Fruit fly (Drosophila melanogaster) whole organism, embryonic: ENCODE measurements around the gene Trl.

Experiments
- Adf1 ChIP-seq: fragments of 200-800 bp; sonication (Bioruptor generic); IDR thresholded peaks from 2 replicates; pipeline ENCODE4 v1.3.6; 2022; ENCODE audit warnings: missing biosample characterization, missing genetic modification characterization
- Atf-2 ChIP-seq: fragments of 200-800 bp; sonication (Bioruptor generic); optimal IDR thresholded peaks from 2 replicates; lab custom pipeline; 2016; ENCODE audit warnings: missing biosample characterization, missing genetic modification characterization
- Bdp1 ChIP-seq: fragments of 200-800 bp; sonication (Bioruptor generic); optimal IDR thresholded peaks from 3 replicates; lab custom pipeline; 2016; ENCODE audit warnings: missing biosample characterization, missing genetic modification characterization
- BtbVII ChIP-seq: fragments of 200-800 bp; sonication (Bioruptor generic); optimal IDR thresholded peaks from 3 replicates; lab custom pipeline; 2017; ENCODE audit warnings: missing biosample characterization, mild to moderate bottlenecking, missing genetic modification characterization
- C15 ChIP-seq: fragments of 200-800 bp; sonication (Bioruptor generic); IDR thresholded peaks from 3 replicates; pipeline ENCODE4 v1.3.6; 2022; ENCODE audit warnings: missing biosample characterization, missing genetic modification characterization
- CG10543 ChIP-seq: fragments of 200-800 bp; sonication (Bioruptor generic); optimal IDR thresholded peaks from 3 replicates; lab custom pipeline; 2017; ENCODE audit warnings: missing biosample characterization, mild to moderate bottlenecking, missing genetic modification characterization, moderate library complexity
- CG12219 ChIP-seq: fragments of 200-800 bp; sonication (Bioruptor generic); optimal IDR thresholded peaks from 3 replicates; lab custom pipeline; 2018; ENCODE audit warnings: missing biosample characterization, mild to moderate bottlenecking, missing genetic modification characterization
- CG12744 ChIP-seq: fragments of 200-800 bp; sonication (Bioruptor generic); optimal IDR thresholded peaks from 2 replicates; lab custom pipeline; 2016; ENCODE audit warnings: missing biosample characterization, missing genetic modification characterization
- CG15011 ChIP-seq: fragments of 200-800 bp; sonication (Bioruptor generic); optimal IDR thresholded peaks from 3 replicates; lab custom pipeline; 2018; ENCODE audit warnings: missing biosample characterization, mild to moderate bottlenecking, missing genetic modification characterization
- CG1529 ChIP-seq: fragments of 200-800 bp; sonication (Bioruptor generic); optimal IDR thresholded peaks from 3 replicates; lab custom pipeline; 2018; ENCODE audit warnings: missing biosample characterization, missing genetic modification characterization
- CG16779 ChIP-seq: fragments of 200-800 bp; sonication (Bioruptor generic); IDR thresholded peaks from 2 replicates; pipeline ENCODE4 v1.3.6; 2022; ENCODE audit warnings: missing biosample characterization, missing genetic modification characterization
- CG30403 ChIP-seq: fragments of 200-800 bp; sonication (Bioruptor generic); optimal IDR thresholded peaks from 3 replicates; lab custom pipeline; 2016; ENCODE audit warnings: missing biosample characterization, missing genetic modification characterization
- CG31388 ChIP-seq: fragments of 200-800 bp; sonication (Bioruptor generic); optimal IDR thresholded peaks from 2 replicates; lab custom pipeline; 2016; ENCODE audit warnings: missing biosample characterization, missing genetic modification characterization
- CG34422 ChIP-seq: fragments of 200-800 bp; sonication (Bioruptor generic); IDR thresholded peaks from 3 replicates; pipeline ENCODE4 v1.3.6; 2022; ENCODE audit warnings: missing biosample characterization, missing genetic modification characterization
- CG4707 ChIP-seq: fragments of 200-800 bp; sonication (Bioruptor generic); optimal IDR thresholded peaks from 2 replicates; lab custom pipeline; 2018; ENCODE audit warnings: missing biosample characterization, mild to moderate bottlenecking, missing genetic modification characterization, moderate library complexity
- CG6175 ChIP-seq: fragments of 200-800 bp; sonication (Bioruptor generic); IDR thresholded peaks from 3 replicates; pipeline ENCODE4 v1.3.6; 2022; ENCODE audit warnings: missing biosample characterization, missing genetic modification characterization
- CG6272 ChIP-seq: fragments of 200-800 bp; sonication (Bioruptor generic); IDR thresholded peaks from 2 replicates; pipeline ENCODE4 v1.3.6; 2022; ENCODE audit warnings: missing biosample characterization, missing genetic modification characterization
- CG8924 ChIP-seq: fragments of 200-800 bp; optimal IDR thresholded peaks from 3 replicates; lab custom pipeline; 2019; ENCODE audit warnings: missing biosample characterization, mild to moderate bottlenecking, missing genetic modification characterization, moderate library complexity
- Dek ChIP-seq: fragments of 200-800 bp; sonication (Bioruptor generic); optimal IDR thresholded peaks from 3 replicates; lab custom pipeline; 2019; ENCODE audit warnings: missing biosample characterization, mild to moderate bottlenecking, missing genetic modification characterization, moderate library complexity
- Dll ChIP-seq: fragments of 200-800 bp; sonication (Bioruptor generic); IDR thresholded peaks from 4 replicates; pipeline ENCODE4 v1.3.6; 2022; ENCODE audit warnings: missing biosample characterization, missing genetic modification characterization; ENCODE audit not compliant: partially characterized antibody
- Doc2 ChIP-seq: fragments of 200-800 bp; sonication (Bioruptor generic); IDR thresholded peaks from 2 replicates; pipeline ENCODE4 v1.3.6; 2022; ENCODE audit warnings: missing biosample characterization, missing genetic modification characterization
- Hr3 ChIP-seq: fragments of 200-800 bp; sonication (Bioruptor generic); optimal IDR thresholded peaks from 3 replicates; lab custom pipeline; 2016; ENCODE audit warnings: missing biosample characterization, missing genetic modification characterization
- NC2α ChIP-seq: fragments of 200-800 bp; sonication (Bioruptor generic); optimal IDR thresholded peaks from 2 replicates; lab custom pipeline; 2016; ENCODE audit warnings: missing biosample characterization, missing genetic modification characterization
- NfI ChIP-seq: fragments of 200-800 bp; sonication (Bioruptor generic); optimal IDR thresholded peaks from 3 replicates; lab custom pipeline; 2018; ENCODE audit warnings: missing biosample characterization, mild to moderate bottlenecking, missing genetic modification characterization, moderate library complexity
- Rx ChIP-seq: fragments of 200-800 bp; sonication (Bioruptor generic); IDR thresholded peaks from 2 replicates; pipeline ENCODE4 v1.3.6; 2022; ENCODE audit warnings: missing biosample characterization, missing genetic modification characterization
- Scr ChIP-seq: fragments of 200-800 bp; sonication (Bioruptor generic); IDR thresholded peaks from 2 replicates; pipeline ENCODE4 v1.3.6; 2022; ENCODE audit warnings: missing biosample characterization, missing genetic modification characterization; ENCODE audit not compliant: partially characterized antibody
- Sox100B ChIP-seq: fragments of 200-800 bp; sonication (Bioruptor generic); optimal IDR thresholded peaks from 3 replicates; lab custom pipeline; 2018; ENCODE audit warnings: missing biosample characterization, mild to moderate bottlenecking, missing genetic modification characterization
- Spps ChIP-seq: fragments of 200-800 bp; sonication (Bioruptor generic); optimal IDR thresholded peaks from 2 replicates; lab custom pipeline; 2018; ENCODE audit warnings: missing biosample characterization, mild to moderate bottlenecking, missing genetic modification characterization
- abd-A ChIP-seq: fragments of 200-800 bp; sonication (Bioruptor generic); optimal IDR thresholded peaks from 3 replicates; lab custom pipeline; 2019; ENCODE audit warnings: missing biosample characterization, mild to moderate bottlenecking, missing genetic modification characterization, moderate library complexity
- al ChIP-seq: fragments of 200-800 bp; sonication (Bioruptor generic); IDR thresholded peaks from 2 replicates; pipeline ENCODE4 v1.3.6; 2022; ENCODE audit warnings: missing biosample characterization, missing genetic modification characterization
- ase ChIP-seq: fragments of 200-800 bp; sonication (Bioruptor generic); IDR thresholded peaks from 3 replicates; pipeline ENCODE4 v1.3.6; 2022; ENCODE audit warnings: missing biosample characterization, missing genetic modification characterization
- bcd ChIP-seq: fragments of 200-800 bp; sonication (Bioruptor generic); optimal IDR thresholded peaks from 2 replicates; lab custom pipeline; 2017; ENCODE audit warnings: missing biosample characterization, mild to moderate bottlenecking, missing genetic modification characterization
- bowl ChIP-seq: fragments of 200-800 bp; sonication (Bioruptor generic); IDR thresholded peaks from 2 replicates; pipeline ENCODE4 v1.3.6; 2022; ENCODE audit warnings: missing biosample characterization, missing genetic modification characterization
- chm ChIP-seq: fragments of 200-800 bp; sonication (Bioruptor generic); IDR thresholded peaks from 2 replicates; pipeline ENCODE4 v1.3.6; 2022; ENCODE audit warnings: missing biosample characterization, missing genetic modification characterization
- cwo ChIP-seq: fragments of 200-800 bp; sonication (Bioruptor generic); optimal IDR thresholded peaks from 3 replicates; lab custom pipeline; 2017; ENCODE audit warnings: missing biosample characterization, missing genetic modification characterization, mild to moderate bottlenecking, moderate library complexity, missing genetic modification reagents
- dpn ChIP-seq, 2 experiments: fragments of 200-800 bp; sonication (Bioruptor generic); optimal IDR thresholded peaks; 3 replicates each; lab custom pipeline; 2016; ENCODE audit warnings: missing biosample characterization in 2 of 2, missing genetic modification characterization in 2 of 2
- gce ChIP-seq: fragments of 200-800 bp; sonication (Bioruptor generic); IDR thresholded peaks from 3 replicates; pipeline ENCODE4 v1.3.6; 2022; ENCODE audit warnings: missing biosample characterization, missing genetic modification characterization
- gcm ChIP-seq: fragments of 200-800 bp; sonication (Bioruptor generic); optimal IDR thresholded peaks from 2 replicates; lab custom pipeline; 2019; ENCODE audit warnings: missing biosample characterization, mild to moderate bottlenecking, missing genetic modification characterization, moderate library complexity
- grn ChIP-seq: fragments of 200-800 bp; sonication (Bioruptor generic); optimal IDR thresholded peaks from 3 replicates; lab custom pipeline; 2017; ENCODE audit warnings: missing biosample characterization, missing genetic modification characterization
- jing ChIP-seq: fragments of 200-800 bp; sonication (Bioruptor generic); optimal IDR thresholded peaks from 2 replicates; lab custom pipeline; 2018; ENCODE audit warnings: missing biosample characterization, mild to moderate bottlenecking, missing genetic modification characterization
- lbe ChIP-seq: fragments of 200-800 bp; sonication (Bioruptor generic); optimal IDR thresholded peaks from 2 replicates; lab custom pipeline; 2016; ENCODE audit warnings: missing biosample characterization, mild to moderate bottlenecking, missing genetic modification characterization
- lola ChIP-seq, 3 experiments: fragments of >200 bp in 2 of 3; fragments of 200-800 bp in 1 of 3; sonication (Bioruptor generic) in 1 of 3; optimal IDR thresholded peaks; 2 replicates each; lab custom pipeline; 2017 to 2019; ENCODE audit warnings: missing biosample characterization in 3 of 3, missing genetic modification characterization in 3 of 3, mild to moderate bottlenecking in 1 of 3, moderate library complexity in 1 of 3
- maf-S ChIP-seq: fragments of 200-800 bp; sonication (Bioruptor generic); optimal IDR thresholded peaks from 2 replicates; lab custom pipeline; 2016; ENCODE audit warnings: missing biosample characterization, missing genetic modification characterization
- pho ChIP-seq: fragments of 200-800 bp; sonication (Bioruptor generic); optimal IDR thresholded peaks from 2 replicates; lab custom pipeline; 2016; ENCODE audit warnings: missing biosample characterization, missing genetic modification characterization
- pros ChIP-seq: fragments of 200-800 bp; sonication (Bioruptor generic); optimal IDR thresholded peaks from 3 replicates; lab custom pipeline; 2019; ENCODE audit warnings: missing biosample characterization, mild to moderate bottlenecking, missing genetic modification characterization, moderate library complexity
- salm ChIP-seq: fragments of 200-800 bp; sonication (Bioruptor generic); optimal IDR thresholded peaks from 2 replicates; lab custom pipeline; 2018; ENCODE audit warnings: missing biosample characterization, mild to moderate bottlenecking, missing genetic modification characterization
- tgo ChIP-seq: fragments of 200-800 bp; sonication (Bioruptor generic); IDR thresholded peaks from 3 replicates; pipeline ENCODE4 v1.3.6; 2022; ENCODE audit warnings: missing biosample characterization, missing genetic modification characterization
- tna ChIP-seq: fragments of 200-800 bp; sonication (Bioruptor generic); IDR thresholded peaks from 2 replicates; pipeline ENCODE4 v1.3.6; 2022; ENCODE audit warnings: missing biosample characterization, missing genetic modification characterization; ENCODE audit not compliant: partially characterized antibody
- ttk ChIP-seq: fragments of 200-800 bp; sonication (Bioruptor generic); IDR thresholded peaks from 2 replicates; pipeline ENCODE4 v2.1.2; 2022; ENCODE audit warnings: missing biosample characterization, missing genetic modification characterization

Trl gene

DNA sequence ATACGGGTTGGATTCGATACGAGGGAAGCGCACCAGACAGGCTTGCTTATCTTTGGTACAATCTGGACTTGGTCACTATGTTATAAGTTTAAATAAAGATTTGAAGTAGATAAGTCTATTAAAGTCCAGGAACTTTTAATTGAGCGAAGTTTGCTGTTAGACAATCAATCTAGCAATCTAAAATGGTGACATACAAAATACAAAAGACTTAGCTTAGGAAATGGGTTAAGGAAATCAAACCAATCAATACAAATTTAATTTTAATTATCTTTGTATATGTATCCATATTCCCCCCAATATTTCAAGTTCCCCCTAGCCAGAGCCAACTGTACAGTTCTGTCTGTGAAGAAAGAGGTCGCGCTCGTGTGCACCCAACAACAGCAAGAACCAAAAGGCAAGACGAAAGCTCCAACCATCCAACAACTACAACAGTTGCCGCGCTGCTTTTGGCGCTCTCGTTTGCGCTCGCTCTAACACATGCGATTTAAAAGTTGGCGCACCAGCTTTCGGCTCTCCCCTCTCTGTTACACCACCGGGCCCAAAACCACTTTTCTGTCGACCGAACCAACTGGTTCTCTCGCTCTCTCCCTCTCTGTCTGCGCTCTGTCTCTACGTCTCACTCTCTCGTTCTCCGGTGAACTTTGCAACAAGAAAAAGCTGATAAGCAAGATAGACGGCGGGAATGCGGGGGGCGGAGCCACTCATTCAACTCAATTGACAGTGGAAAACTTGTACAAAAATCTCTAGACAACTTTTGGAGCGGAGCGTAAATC, 4.7 kb downstream of the Trl start (continued):
- TF ChIP-seq CG8924 (peak; percentile 91), al (GFP tag; lab: Robert Waterston, UW) (peak; percentile 79), Hr3 (GFP tag; lab: Kevin White, UChicago) (peak; percentile 86), abd-A (peak; percentile 76), CG16779 (GFP tag; lab: Robert Waterston, UW) (0 out of 2 replicates have a peak, but pooled peaks have one; percentile 41), CG10543 (peak; percentile 77), bcd (GFP tag; lab: Kevin White, UChicago) (peak; percentile 89), grn (peak; percentile 87), CG4707 (GFP tag; lab: Kevin White, UChicago) (peak; percentile 48), CG6272 (GFP tag; lab: Robert Waterston, UW) (peak; percentile 71), jing (GFP tag; lab: Kevin White, UChicago) (no peak), Dll (GFP tag; lab: Robert Waterston, UW) (no peak), pros (GFP tag; lab: Kevin White, UChicago) (peak; percentile 82), CG6175 (GFP tag; lab: Robert Waterston, UW) (peak; percentile 65; the same call in 2 of the 3 replicates), dpn (GFP tag; optimal IDR thresholded peaks at IDR 0.05; lab: Kevin White, UChicago) (peak; percentile 84 to 85), chm (GFP tag; lab: Robert Waterston, UW) (no peak; the same call in 1 of the 2 replicates), lola (GFP tag; optimal IDR thresholded peaks at IDR 0.05; lab: Kevin White, UChicago) (peak in 1 of 3 experiments; percentile 72), C15 (GFP tag; lab: Robert Waterston, UW) (no peak), Scr (no peak; the same call in 1 of the 2 replicates), Atf-2 (GFP tag; lab: Kevin White, UChicago) (peak; percentile 69), lbe (no peak), CG15011 (peak; percentile 86), maf-S (GFP tag; lab: Kevin White, UChicago) (peak; percentile 72), CG30403 (peak; percentile 93), NfI (GFP tag; lab: Kevin White, UChicago) (peak; percentile 80), Doc2 (GFP tag; lab: Robert Waterston, UW) (no peak), BtbVII (GFP tag; lab: Kevin White, UChicago) (peak; percentile 80), bowl (GFP tag; lab: Robert Waterston, UW) (no peak), Bdp1 (GFP tag; lab: Kevin White, UChicago) (peak; percentile 63), Adf1 (GFP tag; lab: Robert Waterston, UW) (peak; percentile 87), NC2α (GFP tag; lab: Kevin White, UChicago) (peak; percentile 75), gcm (GFP tag; lab: Kevin White, UChicago) (peak; percentile 74), Rx (GFP tag; lab: Robert Waterston, UW) (no peak), pho (GFP tag; lab: Kevin White, UChicago) (peak; percentile 77), salm (peak; percentile 67), ase (GFP tag; lab: Robert Waterston, UW) (peak; percentile 75; the same call in 2 of the 3 replicates), cwo (GFP tag; lab: Kevin White, UChicago) (peak; percentile 90), CG31388 (GFP tag; lab: Kevin White, UChicago) (peak; percentile 77), Spps (no peak), Dek (tag; lab: Kevin White, UChicago) (peak; percentile 85), Sox100B (GFP tag; lab: Kevin White, UChicago) (peak; percentile 95), gce (GFP tag; lab: Robert Waterston, UW) (peak; percentile 60; the same call in 2 of the 3 replicates), CG12744 (GFP tag; lab: Kevin White, UChicago) (peak; percentile 75), CG12219 (peak; percentile 80), tna (GFP tag; lab: Robert Waterston, UW) (no peak), CG1529 (GFP tag; lab: Kevin White, UChicago) (peak; percentile 83), CG34422 (GFP tag; lab: Robert Waterston, UW) (peak; percentile 67; the same call in 2 of the 3 replicates), ttk (GFP tag; lab: Robert Waterston, UW) (peak; percentile 78), tgo (GFP tag; lab: Robert Waterston, UW) (peak; percentile 87)
